Fruit fly (Drosophila melanogaster): ENCODE data around the gene RpS15Aa.

RpS15Aa gene

dm6 chrX:13303656-13304647 is 33.6 kb downstream of the RpS15Aa start (continued):
- TF ChIP-seq Sox15 (GFP tag; optimal IDR thresholded peaks at IDR 0.05): no peak
- peak; percentile 19 to 37 for TF ChIP-seq ss (GFP tag; optimal IDR thresholded peaks at IDR 0.05)
- TF ChIP-seq CG11902 (GFP tag; optimal IDR thresholded peaks at IDR 0.05): no peak
- TF ChIP-seq Smox (GFP tag; optimal IDR thresholded peaks at IDR 0.05): no peak
- no peak for TF ChIP-seq CG10631 (GFP tag; optimal IDR thresholded peaks at IDR 0.05)
- TF ChIP-seq CG8632 (GFP tag; optimal IDR thresholded peaks at IDR 0.05): no peak
- no peak for TF ChIP-seq CG10669 (GFP tag; optimal IDR thresholded peaks at IDR 0.05)
- peak; percentile 55 for TF ChIP-seq vri (GFP tag; optimal IDR thresholded peaks at IDR 0.05)
- TF ChIP-seq Hr38 (GFP tag; optimal IDR thresholded peaks at IDR 0.05): no peak
- peak; percentile 21; the same call in 1 of the 2 replicates for TF ChIP-seq CG15336 (GFP tag; IDR thresholded peaks at IDR 0.05)
- TF ChIP-seq Hr39 (GFP tag; optimal IDR thresholded peaks at IDR 0.05): no peak
- TF ChIP-seq esn (GFP tag; optimal IDR thresholded peaks at IDR 0.05): peak; percentile 6
- no peak for TF ChIP-seq CG34406 (GFP tag; optimal IDR thresholded peaks at IDR 0.05)
- TF ChIP-seq Ets21C (GFP tag; optimal IDR thresholded peaks at IDR 0.05): no peak
- no peak for TF ChIP-seq dsx (GFP tag; optimal IDR thresholded peaks at IDR 0.05; ENCODE audit: poor library complexity, severe bottlenecking)
- TF ChIP-seq acj6 (GFP tag; optimal IDR thresholded peaks at IDR 0.05): no peak
- TF ChIP-seq CG6808 (GFP tag; optimal IDR thresholded peaks at IDR 0.05): peak; percentile 18
- TF ChIP-seq fd85E (GFP tag; optimal IDR thresholded peaks at IDR 0.05): no peak
- TF ChIP-seq CG11762 (GFP tag; optimal IDR thresholded peaks at IDR 0.05; ENCODE audit: insufficient read depth): no peak
- no peak for TF ChIP-seq CG6792 (GFP tag; optimal IDR thresholded peaks at IDR 0.05)
- no peak for TF ChIP-seq CG11294 (GFP tag; IDR thresholded peaks at IDR 0.05)
- TF ChIP-seq net (GFP tag; optimal IDR thresholded peaks at IDR 0.05): peak; percentile 17
- peak; percentile 18 for TF ChIP-seq topi (GFP tag; optimal IDR thresholded peaks at IDR 0.05)
- no peak for TF ChIP-seq CG3919 (GFP tag; optimal IDR thresholded peaks at IDR 0.05)
- TF ChIP-seq OdsH (GFP tag; optimal IDR thresholded peaks at IDR 0.05): no peak
- no peak for TF ChIP-seq dac (GFP tag; optimal IDR thresholded peaks at IDR 0.05)

- TF ChIP-seq CG31627 (GFP tag; optimal IDR thresholded peaks at IDR 0.05) (no peak), Eip78C (GFP tag) (no peak), CG11294 (GFP tag; IDR thresholded peaks at IDR 0.05) (no peak), topi (GFP tag; optimal IDR thresholded peaks at IDR 0.05) (no peak), Hr38 (GFP tag; optimal IDR thresholded peaks at IDR 0.05) (no peak), vri (GFP tag; optimal IDR thresholded peaks at IDR 0.05) (no peak), CG16779 (tag; optimal IDR thresholded peaks at IDR 0.05) (no peak), eg (GFP tag; IDR thresholded peaks at IDR 0.05) (no peak), CG6163 (GFP tag; IDR thresholded peaks at IDR 0.05) (no peak), Hr39 (GFP tag; optimal IDR thresholded peaks at IDR 0.05) (no peak), svp (GFP tag) (no peak), Sox14 (GFP tag; optimal IDR thresholded peaks at IDR 0.05) (no peak), CG4318 (GFP tag; optimal IDR thresholded peaks at IDR 0.05) (no peak), CG6808 (GFP tag; optimal IDR thresholded peaks at IDR 0.05) (no peak), esn (GFP tag; optimal IDR thresholded peaks at IDR 0.05) (no peak), Lpt (GFP tag; optimal IDR thresholded peaks at IDR 0.05) (no peak), Hr4 (GFP tag; optimal IDR thresholded peaks at IDR 0.05) (no peak)
Observed at dm6 chrX:13303527-13303655, 34.1 kb downstream of the RpS15Aa start, which contains the start of gene IP3K2. Gene IP3K2, plus strand, starts transcription at chrX:13303633.

DNA sequence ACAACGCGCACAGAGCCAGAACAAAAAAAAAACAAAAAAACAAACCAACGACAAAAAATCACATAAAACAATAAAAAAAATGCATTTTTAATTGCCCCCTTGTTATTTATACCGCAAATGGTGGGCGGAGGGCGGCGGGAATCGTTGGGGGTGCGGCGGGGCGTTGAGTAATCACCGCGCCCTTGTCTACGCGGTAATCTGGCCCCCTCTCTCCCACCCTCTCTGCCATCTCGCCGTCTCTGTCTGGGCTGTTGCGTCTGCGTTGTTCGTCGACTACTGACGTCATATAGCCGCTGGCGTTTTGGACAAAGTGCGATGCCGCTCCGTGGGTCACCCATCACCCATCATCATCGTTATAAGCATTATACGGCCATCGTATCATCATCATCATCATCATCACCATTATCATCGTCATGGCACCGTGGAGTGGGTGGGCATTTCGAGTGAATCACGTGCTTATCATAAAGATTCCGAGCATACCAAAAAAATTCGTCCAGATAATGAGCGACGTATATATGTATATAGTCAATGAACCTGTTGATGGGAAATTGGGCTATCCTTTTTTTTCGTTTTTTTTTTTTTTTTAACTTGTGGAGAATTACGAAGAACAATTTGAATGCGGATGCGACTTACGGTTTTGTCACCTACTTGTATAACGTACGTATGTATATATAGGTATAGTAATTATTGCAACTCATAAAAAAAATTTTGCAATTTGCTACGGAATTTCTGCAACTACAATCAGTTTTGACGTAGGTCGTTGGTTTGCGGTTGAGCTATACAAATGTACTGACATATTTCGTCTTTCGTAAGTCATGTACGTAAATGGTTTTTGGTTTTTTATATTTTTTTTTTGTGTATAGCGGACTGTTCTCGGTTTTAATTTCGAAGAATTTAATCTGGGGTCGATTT is 34.6 kb downstream of the RpS15Aa start:
- TF ChIP-seq dsx (GFP tag; optimal IDR thresholded peaks at IDR 0.05; ENCODE audit: poor library complexity, severe bottlenecking) (no peak), eg (GFP tag; IDR thresholded peaks at IDR 0.05) (peak; percentile 74), Sox15 (GFP tag; optimal IDR thresholded peaks at IDR 0.05) (no peak), OdsH (GFP tag; optimal IDR thresholded peaks at IDR 0.05) (peak; percentile 2), CG8119 (GFP tag; IDR thresholded peaks at IDR 0.05) (peak; percentile 62), CG3032 (tag; optimal IDR thresholded peaks at IDR 0.05) (peak; percentile 60), CG34406 (GFP tag; optimal IDR thresholded peaks at IDR 0.05) (peak; percentile 27), Sox14 (GFP tag; optimal IDR thresholded peaks at IDR 0.05) (no peak), svp (GFP tag) (peak; percentile 93), Hr38 (GFP tag; optimal IDR thresholded peaks at IDR 0.05) (no peak), CG8319 (GFP tag; optimal IDR thresholded peaks at IDR 0.05) (peak; percentile 10), CG31627 (GFP tag; optimal IDR thresholded peaks at IDR 0.05) (no peak), CG15336 (GFP tag; IDR thresholded peaks at IDR 0.05) (peak; percentile 41; the same call in 1 of the 2 replicates), Smox (GFP tag; optimal IDR thresholded peaks at IDR 0.05) (no peak), Eip78C (GFP tag) (peak; percentile 64), Ets21C (GFP tag; optimal IDR thresholded peaks at IDR 0.05) (no peak), ss (GFP tag; optimal IDR thresholded peaks at IDR 0.05) (peak; percentile 66 to 78), CG11902 (GFP tag; optimal IDR thresholded peaks at IDR 0.05) (no peak), CG8632 (GFP tag; optimal IDR thresholded peaks at IDR 0.05) (peak; percentile 55), CG10631 (GFP tag; optimal IDR thresholded peaks at IDR 0.05) (no peak), CG6163 (GFP tag; IDR thresholded peaks at IDR 0.05) (peak; percentile 61), CG11762 (GFP tag; optimal IDR thresholded peaks at IDR 0.05; ENCODE audit: insufficient read depth) (no peak), fd59A (GFP tag; optimal IDR thresholded peaks at IDR 0.05) (no peak), CG6792 (GFP tag; optimal IDR thresholded peaks at IDR 0.05) (peak; percentile 22), CG9139 (GFP tag; optimal IDR thresholded peaks at IDR 0.05) (peak; percentile 75), Hr39 (GFP tag; optimal IDR thresholded peaks at IDR 0.05) (no peak)
